Worm (Caenorhabditis elegans): Measurements from ENCODE around the gene tomm-70.

DNA sequence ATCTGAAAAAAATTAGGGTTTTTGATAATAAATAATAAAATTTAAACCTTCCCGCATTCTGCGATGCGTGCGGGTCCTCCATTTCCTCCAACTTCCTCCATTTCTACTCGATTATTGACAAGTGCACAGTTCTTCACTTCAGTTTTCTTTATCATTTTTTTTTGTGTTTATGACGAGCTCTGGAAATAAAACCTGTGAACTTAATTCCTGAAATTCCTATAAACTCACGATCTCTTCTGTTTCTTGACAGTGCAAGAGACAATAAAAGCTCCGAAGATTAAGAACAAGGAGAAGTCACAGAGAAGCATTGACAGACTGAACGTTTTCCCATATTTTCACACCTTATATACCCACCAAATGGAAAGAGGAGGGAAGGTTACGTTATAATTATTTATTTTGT, 17.3 kb upstream of the tomm-70 start, which contains the start of gene K02D10.3:
- no peak for TF ChIP-seq hmbx-1 (tag; optimal IDR thresholded peaks at IDR 0.05)
- no peak for TF ChIP-seq B0310.2 (tag; optimal IDR thresholded peaks at IDR 0.05)
- no peak for TF ChIP-seq ets-7 (tag; optimal IDR thresholded peaks at IDR 0.05)
- TF ChIP-seq tbx-11 (GFP tag; IDR thresholded peaks at IDR 0.05): no peak
- no peak for TF ChIP-seq hmg-4 (GFP tag; optimal IDR thresholded peaks at IDR 0.05)
- no peak for TF ChIP-seq flt-1 (GFP tag; IDR thresholded peaks at IDR 0.05)
